Worm (Caenorhabditis elegans) whole organism, L3 larva: Measurements from ENCODE around the gene str-3.

Experiments used
- R02D3.7 ChIP-seq: fragments of 150-350 bp; optimal IDR thresholded peaks from 2 replicates; lab custom pipeline; 2014; ENCODE audit warnings: missing biosample characterization, missing genetic modification characterization
- ZK546.5 ChIP-seq: sonication (generic microtip); optimal IDR thresholded peaks from 2 replicates; lab custom pipeline; 2017; ENCODE audit warnings: missing biosample characterization, missing genetic modification characterization
- aly-2 ChIP-seq: fragments of 150-350 bp; optimal IDR thresholded peaks from 2 replicates; lab custom pipeline; 2014; ENCODE audit warnings: missing biosample characterization, missing genetic modification characterization
- ama-1 ChIP-seq: fragments of 150-350 bp; optimal IDR thresholded peaks from 2 replicates; lab custom pipeline; 2018
- ceh-16 ChIP-seq: sonication (generic microtip); optimal IDR thresholded peaks from 2 replicates; lab custom pipeline; 2017; ENCODE audit warnings: missing biosample characterization, missing genetic modification characterization
- ceh-28 ChIP-seq: fragments of 150-350 bp; optimal IDR thresholded peaks from 2 replicates; lab custom pipeline; 2014; ENCODE audit warnings: missing biosample characterization, missing genetic modification reagents, missing genetic modification characterization
- ceh-82 ChIP-seq: fragments of 150-350 bp; optimal IDR thresholded peaks from 2 replicates; lab custom pipeline; 2014; ENCODE audit warnings: missing biosample characterization, missing genetic modification characterization
- ceh-9 ChIP-seq: sonication (generic microtip); optimal IDR thresholded peaks from 2 replicates; lab custom pipeline; 2018; ENCODE audit warnings: missing biosample characterization, missing genetic modification characterization
- daf-12 ChIP-seq: fragments of 150-350 bp; optimal IDR thresholded peaks from 2 replicates; lab custom pipeline; 2014; ENCODE audit warnings: missing biosample characterization, missing genetic modification reagents, missing genetic modification characterization
- egl-27 ChIP-seq: sonication (generic microtip); optimal IDR thresholded peaks from 4 replicates; lab custom pipeline; 2017; ENCODE audit warnings: missing biosample characterization, missing genetic modification reagents, missing genetic modification characterization
- egl-5 ChIP-seq: fragments of 150-350 bp; optimal IDR thresholded peaks from 2 replicates; lab custom pipeline; 2017; ENCODE audit warnings: missing biosample characterization, missing genetic modification reagents, missing genetic modification characterization, inconsistent platforms
- elt-1 ChIP-seq: fragments of 150-350 bp; optimal IDR thresholded peaks from 2 replicates; lab custom pipeline; 2014; ENCODE audit warnings: missing biosample characterization, missing genetic modification characterization
- elt-2 ChIP-seq: sonication (generic microtip); optimal IDR thresholded peaks from 2 replicates; lab custom pipeline; 2016; ENCODE audit warnings: missing genetic modification reagents, mild to moderate bottlenecking, missing genetic modification characterization, missing compliant biosample characterization
- elt-3 ChIP-seq, 3 experiments: fragments of 150-350 bp in 1 of 3; sonication (generic microtip) in 2 of 3; optimal IDR thresholded peaks; 2 replicates in 2 of 3; 4 replicates in 1 of 3; lab custom pipeline; 2014 to 2017; ENCODE audit warnings: missing biosample characterization in 3 of 3, missing genetic modification characterization in 3 of 3
- eor-1 ChIP-seq, 2 experiments: fragments of 150-350 bp; optimal IDR thresholded peaks; 2 replicates each; lab custom pipeline; 2014 to 2018; ENCODE audit warnings: missing biosample characterization in 2 of 2, missing genetic modification characterization in 2 of 2
- fkh-10 ChIP-seq: sonication (generic microtip); optimal IDR thresholded peaks from 2 replicates; lab custom pipeline; 2017; ENCODE audit warnings: missing biosample characterization, missing genetic modification reagents, missing genetic modification characterization
- fkh-2 ChIP-seq: fragments of 150-350 bp; optimal IDR thresholded peaks from 2 replicates; lab custom pipeline; 2014; ENCODE audit warnings: missing biosample characterization, missing genetic modification reagents, missing genetic modification characterization
- fos-1 ChIP-seq: fragments of 150-350 bp; optimal IDR thresholded peaks from 2 replicates; lab custom pipeline; 2014; ENCODE audit warnings: missing biosample characterization, missing genetic modification characterization
- hmg-11 ChIP-seq: sonication (generic microtip); optimal IDR thresholded peaks from 2 replicates; lab custom pipeline; 2016; ENCODE audit warnings: missing genetic modification characterization, missing compliant biosample characterization
- jun-1 ChIP-seq: fragments of 150-350 bp; optimal IDR thresholded peaks from 2 replicates; lab custom pipeline; 2014; ENCODE audit warnings: missing biosample characterization, missing genetic modification reagents, missing genetic modification characterization
- lin-15B ChIP-seq: fragments of 150-350 bp; optimal IDR thresholded peaks from 2 replicates; lab custom pipeline; 2014; ENCODE audit warnings: missing biosample characterization, missing genetic modification characterization
- lin-39 ChIP-seq: fragments of 150-350 bp; optimal IDR thresholded peaks from 2 replicates; lab custom pipeline; 2018; ENCODE audit warnings: missing biosample characterization, missing genetic modification reagents, missing genetic modification characterization
- lsy-12 ChIP-seq: sonication (generic microtip); optimal IDR thresholded peaks from 2 replicates; lab custom pipeline; 2016; ENCODE audit warnings: mild to moderate bottlenecking, missing genetic modification characterization, missing compliant biosample characterization
- mdl-1 ChIP-seq: fragments of 150-350 bp; optimal IDR thresholded peaks from 2 replicates; lab custom pipeline; 2014; ENCODE audit warnings: missing biosample characterization, missing genetic modification characterization
- nfya-1 ChIP-seq: sonication (generic microtip); optimal IDR thresholded peaks from 2 replicates; lab custom pipeline; 2017; ENCODE audit warnings: missing genetic modification characterization, mild to moderate bottlenecking, missing compliant biosample characterization, antibody characterized with exemption, moderate library complexity; ENCODE audit not compliant: insufficient read depth
- nhr-11 ChIP-seq: fragments of 150-350 bp; optimal IDR thresholded peaks from 2 replicates; lab custom pipeline; 2014; ENCODE audit warnings: missing biosample characterization, missing genetic modification characterization
- nhr-12 ChIP-seq: fragments of 150-350 bp; optimal IDR thresholded peaks from 2 replicates; lab custom pipeline; 2014; ENCODE audit warnings: missing biosample characterization, missing genetic modification characterization
- nhr-23 ChIP-seq: fragments of 150-350 bp; optimal IDR thresholded peaks from 2 replicates; lab custom pipeline; 2014; ENCODE audit warnings: missing biosample characterization, missing genetic modification reagents, missing genetic modification characterization
- nhr-237 ChIP-seq: fragments of 150-350 bp; optimal IDR thresholded peaks from 2 replicates; lab custom pipeline; 2014; ENCODE audit warnings: missing biosample characterization, missing genetic modification characterization
- nhr-25 ChIP-seq: sonication (generic microtip); optimal IDR thresholded peaks from 2 replicates; lab custom pipeline; 2017; ENCODE audit warnings: missing biosample characterization, missing genetic modification characterization
- nhr-28 ChIP-seq: fragments of 150-350 bp; optimal IDR thresholded peaks from 2 replicates; lab custom pipeline; 2014; ENCODE audit warnings: missing biosample characterization, missing genetic modification characterization
- nhr-43 ChIP-seq: sonication (generic microtip); optimal IDR thresholded peaks from 2 replicates; lab custom pipeline; 2016; ENCODE audit warnings: mild to moderate bottlenecking, missing genetic modification characterization, missing compliant biosample characterization; ENCODE audit not compliant: poor library complexity, severe bottlenecking
- nhr-76 ChIP-seq: fragments of 150-350 bp; sonication (generic microtip); optimal IDR thresholded peaks from 5 replicates; lab custom pipeline; 2014; ENCODE audit warnings: missing biosample characterization, missing genetic modification characterization
- nhr-77 ChIP-seq: fragments of 150-350 bp; optimal IDR thresholded peaks from 2 replicates; lab custom pipeline; 2014; ENCODE audit warnings: missing biosample characterization, missing genetic modification characterization
- pha-4 ChIP-seq: fragments of 150-350 bp; optimal IDR thresholded peaks from 2 replicates; lab custom pipeline; 2014; ENCODE audit warnings: missing biosample characterization, missing genetic modification reagents, missing genetic modification characterization
- pqm-1 ChIP-seq: fragments of 150-350 bp; optimal IDR thresholded peaks from 2 replicates; lab custom pipeline; 2017; ENCODE audit warnings: missing biosample characterization, missing genetic modification characterization, inconsistent platforms
- sea-2 ChIP-seq: fragments of 150-350 bp; sonication (generic microtip); optimal IDR thresholded peaks from 4 replicates; lab custom pipeline; 2014; ENCODE audit warnings: missing biosample characterization, missing genetic modification reagents, missing genetic modification characterization
- skn-1 ChIP-seq: fragments of 150-350 bp; optimal IDR thresholded peaks from 2 replicates; lab custom pipeline; 2014; ENCODE audit warnings: missing biosample characterization, missing genetic modification characterization
- snpc-4 ChIP-seq: fragments of 150-350 bp; optimal IDR thresholded peaks from 2 replicates; lab custom pipeline; 2014; ENCODE audit warnings: missing biosample characterization, missing genetic modification characterization
- tbx-2 ChIP-seq: sonication (generic microtip); optimal IDR thresholded peaks from 2 replicates; lab custom pipeline; 2016; ENCODE audit warnings: mild to moderate bottlenecking, missing genetic modification characterization, missing compliant biosample characterization
- unc-39 ChIP-seq: sonication (generic microtip); optimal IDR thresholded peaks from 4 replicates; lab custom pipeline; 2017; ENCODE audit warnings: missing biosample characterization, missing genetic modification characterization
- unc-62 ChIP-seq: fragments of 150-350 bp; sonication (generic microtip); optimal IDR thresholded peaks from 4 replicates; lab custom pipeline; 2014; ENCODE audit warnings: missing biosample characterization, missing genetic modification reagents, missing genetic modification characterization
- zag-1 ChIP-seq: fragments of 150-350 bp; optimal IDR thresholded peaks from 2 replicates; lab custom pipeline; 2014; ENCODE audit warnings: missing biosample characterization, missing genetic modification characterization
- ztf-11 ChIP-seq: fragments of 150-350 bp; optimal IDR thresholded peaks from 2 replicates; lab custom pipeline; 2014; ENCODE audit warnings: missing biosample characterization, missing genetic modification characterization
- ztf-4 ChIP-seq: fragments of 150-350 bp; optimal IDR thresholded peaks from 2 replicates; lab custom pipeline; 2014; ENCODE audit warnings: missing biosample characterization, missing genetic modification characterization

The str-3 gene

ce11 chrIV:11125200-11125599 is 25.0 kb upstream of the str-3 start:
- TF ChIP-seq ceh-9 (tag; lab: Kevin White, UChicago) (no peak), lsy-12 (peak; percentile 27), mdl-1 (no peak), lin-15B (tag; lab: Kevin White, UChicago) (peak; percentile 67), nhr-25 (tag; lab: Kevin White, UChicago) (peak; percentile 42), lin-39 (tag; lab: Kevin White, UChicago) (peak; percentile 50), elt-2 (tag; lab: Kevin White, UChicago) (peak; percentile 18), sea-2 (GFP tag; lab: Kevin White, UChicago) (no peak), pha-4 (tag; lab: Kevin White, UChicago) (peak; percentile 38), nhr-23 (tag; lab: Kevin White, UChicago) (peak; percentile 55), nfya-1 (tag; lab: Kevin White, UChicago) (peak; percentile 100), nhr-28 (no peak), hmg-11 (tag; lab: Kevin White, UChicago) (peak; percentile 64)

- TF ChIP-seq snpc-4 (tag; lab: Kevin White, UChicago): no peak
- TF ChIP-seq elt-3 (tag; optimal IDR thresholded peaks at IDR 0.05; lab: Kevin White, UChicago): no peak
- no peak for TF ChIP-seq nhr-12
- TF ChIP-seq egl-27 (tag; lab: Kevin White, UChicago): no peak
- TF ChIP-seq tbx-2: no peak
- TF ChIP-seq nhr-77 (tag; lab: Kevin White, UChicago): no peak
- TF ChIP-seq ama-1 (lab: Kevin White, UChicago): no peak
- no peak for TF ChIP-seq unc-39 (tag; lab: Kevin White, UChicago)
- no peak for TF ChIP-seq pha-4 (tag; lab: Kevin White, UChicago)
- no peak for TF ChIP-seq hmg-11 (tag; lab: Kevin White, UChicago)
- TF ChIP-seq ceh-28 (tag; lab: Kevin White, UChicago): no peak
- TF ChIP-seq ztf-4: no peak
- TF ChIP-seq lin-15B (tag; lab: Kevin White, UChicago): no peak
Observed at ce11 chrIV:11124674-11125073, 24.5 kb upstream of the str-3 start, which contains the start of gene spo-11. Gene spo-11, minus strand, starts transcription at chrIV:11124862.

- TF ChIP-seq nhr-76 (tag; lab: Kevin White, UChicago) (no peak), zag-1 (tag; lab: Kevin White, UChicago) (no peak), skn-1 (tag; lab: Kevin White, UChicago) (no peak), unc-39 (tag; lab: Kevin White, UChicago) (no peak), mdl-1 (no peak), fos-1 (no peak), ceh-82 (tag; lab: Kevin White, UChicago) (no peak), elt-3 (tag; optimal IDR thresholded peaks at IDR 0.05; lab: Kevin White, UChicago) (peak in 1 of 3 experiments; percentile 29), nhr-43 (no peak), nhr-11 (tag; lab: Kevin White, UChicago) (no peak), ztf-4 (no peak), ceh-9 (tag; lab: Kevin White, UChicago) (no peak), lsy-12 (no peak), fkh-2 (no peak), ztf-11 (tag; lab: Kevin White, UChicago) (no peak), nhr-25 (tag; lab: Kevin White, UChicago) (peak; percentile 58), elt-2 (tag; lab: Kevin White, UChicago) (no peak), nhr-23 (tag; lab: Kevin White, UChicago) (peak; percentile 82), ceh-28 (tag; lab: Kevin White, UChicago) (no peak), egl-27 (tag; lab: Kevin White, UChicago) (no peak), ZK546.5 (tag; lab: Kevin White, UChicago) (no peak), lin-15B (tag; lab: Kevin White, UChicago) (no peak), fkh-10 (GFP tag; lab: Kevin White, UChicago) (no peak), ceh-16 (tag; lab: Kevin White, UChicago) (no peak), nhr-12 (no peak), sea-2 (GFP tag; lab: Kevin White, UChicago) (no peak), daf-12 (tag; lab: Kevin White, UChicago) (no peak), ama-1 (lab: Kevin White, UChicago) (peak; percentile 36), nhr-77 (tag; lab: Kevin White, UChicago) (no peak), elt-1 (tag; lab: Kevin White, UChicago) (peak; percentile 92), nhr-237 (no peak), aly-2 (tag; lab: Kevin White, UChicago) (no peak), R02D3.7 (tag; lab: Kevin White, UChicago) (no peak), jun-1 (tag; lab: Kevin White, UChicago) (no peak), pha-4 (tag; lab: Kevin White, UChicago) (peak; percentile 76), pqm-1 (tag; lab: Kevin White, UChicago) (no peak), eor-1 (tag; optimal IDR thresholded peaks at IDR 0.05; lab: Kevin White, UChicago) (no peak), egl-5 (tag; lab: Kevin White, UChicago) (no peak), unc-62 (GFP tag; lab: Kevin White, UChicago) (no peak), nfya-1 (tag; lab: Kevin White, UChicago) (peak; percentile 5), hmg-11 (tag; lab: Kevin White, UChicago) (no peak), nhr-28 (no peak), snpc-4 (tag; lab: Kevin White, UChicago) (no peak), tbx-2 (no peak), lin-39 (tag; lab: Kevin White, UChicago) (no peak)
Observed at ce11 chrIV:11119972-11120562, 19.9 kb upstream of the str-3 start.
